Fruit fly (Drosophila melanogaster): Measurements from ENCODE around the gene NSD.

The NSD gene

DNA sequence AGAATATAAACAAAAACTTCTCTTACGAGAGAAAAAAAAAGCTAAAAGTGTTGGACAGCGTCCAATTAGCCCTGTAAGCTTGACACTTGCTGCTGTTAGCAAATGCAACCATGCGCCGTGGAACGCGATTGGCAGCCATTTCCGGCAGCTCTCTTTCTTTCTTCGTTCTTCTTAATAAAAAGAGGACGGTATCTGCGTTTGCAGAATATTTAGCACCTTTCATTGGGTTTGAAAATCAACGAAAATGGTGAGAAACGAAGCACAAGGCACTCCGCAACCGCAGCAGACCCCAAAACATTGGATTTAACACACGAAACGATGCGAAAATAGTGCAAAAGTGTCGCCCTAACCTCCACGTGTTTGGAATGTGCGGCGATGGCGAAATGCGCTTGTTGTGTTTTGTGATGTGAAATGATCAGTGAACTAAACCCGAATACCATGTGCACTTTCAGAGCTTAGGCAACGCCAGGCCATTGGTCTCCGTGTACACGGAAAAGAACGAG is 14.9 kb downstream of the NSD start, which contains the start of gene RpL4 (continued):
- TF ChIP-seq ro (GFP tag; IDR thresholded peaks at IDR 0.05) (no peak), vnd (GFP tag; IDR thresholded peaks at IDR 0.05; ENCODE audit: partially characterized antibody) (no peak), CG8281 (tag; optimal IDR thresholded peaks at IDR 0.05) (peak; percentile 62), tup (GFP tag; optimal IDR thresholded peaks at IDR 0.05) (peak; percentile 50), CG17385 (GFP tag; optimal IDR thresholded peaks at IDR 0.05) (peak; percentile 90), CG30431 (GFP tag; optimal IDR thresholded peaks at IDR 0.05) (peak; percentile 76), CG14710 (tag; optimal IDR thresholded peaks at IDR 0.05) (peak; percentile 76), CG4424 (GFP tag; optimal IDR thresholded peaks at IDR 0.05) (peak; percentile 78), CG43689 (GFP tag; IDR thresholded peaks at IDR 0.05) (0 out of 2 replicates have a peak, but pooled peaks have one; percentile 22), D19B (GFP tag; optimal IDR thresholded peaks at IDR 0.05) (peak; percentile 51), Dp (GFP tag; optimal IDR thresholded peaks at IDR 0.05) (peak; percentile 12), CG15514 (GFP tag; optimal IDR thresholded peaks at IDR 0.05) (peak; percentile 83), esg (GFP tag; conservative IDR thresholded peaks at IDR 0.05) (peak; percentile 28; the same call in 1 of the 2 replicates), Sox100B (GFP tag; optimal IDR thresholded peaks at IDR 0.05) (peak; percentile 87), chn (GFP tag; optimal IDR thresholded peaks at IDR 0.05) (peak; percentile 68), CG17186 (GFP tag; optimal IDR thresholded peaks at IDR 0.05) (peak; percentile 56), Blimp-1 (GFP tag; optimal IDR thresholded peaks at IDR 0.05) (peak; percentile 31), Trl (optimal IDR thresholded peaks at IDR 0.05) (no peak), Trl (GFP tag; optimal IDR thresholded peaks at IDR 0.05) (peak; percentile 85), Hr51 (GFP tag; optimal IDR thresholded peaks at IDR 0.05) (peak; percentile 76 to 79), Med (GFP tag) (peak; percentile 98), NC2α (GFP tag; optimal IDR thresholded peaks at IDR 0.05) (peak; percentile 74), CG3065 (GFP tag; optimal IDR thresholded peaks at IDR 0.05) (peak; percentile 68), CG8089 (GFP tag; optimal IDR thresholded peaks at IDR 0.05) (peak; percentile 78), Oli (tag; optimal IDR thresholded peaks at IDR 0.05) (peak; percentile 70), ERR (GFP tag; optimal IDR thresholded peaks at IDR 0.05) (no peak), CG18764 (GFP tag; optimal IDR thresholded peaks at IDR 0.05) (peak; percentile 66), abd-A (tag; optimal IDR thresholded peaks at IDR 0.05) (no peak), hbn (GFP tag; IDR thresholded peaks at IDR 0.05; ENCODE audit: partially characterized antibody) (no peak), CG15269 (tag; optimal IDR thresholded peaks at IDR 0.05) (peak; percentile 81), CG17829 (tag; optimal IDR thresholded peaks at IDR 0.05) (no peak), dysf (GFP tag; IDR thresholded peaks at IDR 0.05) (peak; percentile 72), NC2β (GFP tag; optimal IDR thresholded peaks at IDR 0.05) (peak; percentile 96), sens (GFP tag) (peak; percentile 97), Fer3 (tag; optimal IDR thresholded peaks at IDR 0.05) (peak; percentile 85), CG15011 (GFP tag; optimal IDR thresholded peaks at IDR 0.05) (no peak), CG13894 (tag; optimal IDR thresholded peaks at IDR 0.05) (peak; percentile 71), wor (GFP tag; IDR thresholded peaks at IDR 0.05) (no peak; the same call in 1 of the 2 replicates), Hmx (GFP tag; optimal IDR thresholded peaks at IDR 0.05) (peak; percentile 8), bowl (GFP tag; IDR thresholded peaks at IDR 0.05) (peak; percentile 25; the same call in 1 of the 2 replicates), CG9932 (GFP tag; IDR thresholded peaks at IDR 0.05) (peak; percentile 65), CG16863 (GFP tag; optimal IDR thresholded peaks at IDR 0.05) (peak; percentile 61), CG6854 (GFP tag; optimal IDR thresholded peaks at IDR 0.05) (peak; percentile 83), ems (GFP tag; optimal IDR thresholded peaks at IDR 0.05) (peak; percentile 35), CG2889 (GFP tag; IDR thresholded peaks at IDR 0.05) (no peak), Ets97D (GFP tag; optimal IDR thresholded peaks at IDR 0.05) (peak; percentile 99), emc (GFP tag; optimal IDR thresholded peaks at IDR 0.05) (peak; percentile 66), Dref (GFP tag; IDR thresholded peaks at IDR 0.05) (peak; percentile 41; the same call in 1 of the 2 replicates), CG7786 (GFP tag; optimal IDR thresholded peaks at IDR 0.05) (peak; percentile 56), klu (GFP tag; IDR thresholded peaks at IDR 0.05) (no peak), Spps (tag; optimal IDR thresholded peaks at IDR 0.05) (no peak)
